Worm (Caenorhabditis elegans): ENCODE measurements around the gene T14B4.20.

DNA sequence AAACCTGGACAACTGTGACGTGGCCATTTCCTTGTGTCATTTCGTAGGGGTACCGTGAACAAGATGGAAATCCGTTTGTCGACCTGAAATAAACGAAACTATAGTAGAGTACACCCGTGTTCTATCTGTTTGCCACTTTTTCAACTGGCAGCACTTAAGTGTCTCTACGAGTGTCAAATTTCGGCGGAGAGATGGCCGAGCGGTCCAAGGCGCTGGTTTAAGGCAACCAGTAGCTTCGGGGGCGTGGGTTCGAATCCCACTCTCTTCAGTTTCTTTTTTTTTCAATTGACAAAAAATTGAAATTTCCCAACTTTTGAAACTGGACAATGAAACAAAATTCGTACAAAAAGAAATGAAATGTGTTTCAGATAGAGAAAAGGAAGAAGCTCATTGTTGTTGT lies 4.9 kb downstream of the T14B4.20 start:
- TF ChIP-seq rnt-1 (tag; optimal IDR thresholded peaks at IDR 0.05), result peak; percentile 48
- TF ChIP-seq nhr-77 (tag; optimal IDR thresholded peaks at IDR 0.05), result peak; percentile 45
- TF ChIP-seq ztf-4 (tag; optimal IDR thresholded peaks at IDR 0.05), result no peak
- TF ChIP-seq efl-1 (optimal IDR thresholded peaks at IDR 0.05), result peak in 1 of 2 experiments; percentile 31
- TF ChIP-seq efl-1 (GFP tag; optimal IDR thresholded peaks at IDR 0.05 in 1 of 2), result peak; percentile 17 to 89
- TF ChIP-seq skn-1 (tag; optimal IDR thresholded peaks at IDR 0.05), result peak; percentile 7
- TF ChIP-seq zag-1 (tag; optimal IDR thresholded peaks at IDR 0.05), result no peak
- TF ChIP-seq snpc-4 (tag; optimal IDR thresholded peaks at IDR 0.05), result no peak
- no peak for TF ChIP-seq ces-1 (GFP tag; optimal IDR thresholded peaks at IDR 0.05)
- TF ChIP-seq nhr-28 (tag; optimal IDR thresholded peaks at IDR 0.05), result no peak
- peak; percentile 3 for TF ChIP-seq nhr-90 (tag; optimal IDR thresholded peaks at IDR 0.05; ENCODE audit: poor library complexity)
- peak; percentile 13 to 53 for TF ChIP-seq lin-35 (GFP tag; optimal IDR thresholded peaks at IDR 0.05)
- TF ChIP-seq lsy-2 (tag; optimal IDR thresholded peaks at IDR 0.05), result peak; percentile 18 to 50
- TF ChIP-seq C16A3.4 (tag; optimal IDR thresholded peaks at IDR 0.05), result no peak
